Worm (Caenorhabditis elegans) whole organism, L1 larva: ENCODE results near the gene T04C12.33.
A peak's percentile ranks its signal among the peaks of the same experiment; 100 is the strongest.

Experiments
- C16A3.4 ChIP-seq: fragments of 150-350 bp; optimal IDR thresholded peaks from 2 replicates; lab custom pipeline; 2014; ENCODE audit warnings: missing biosample characterization, missing genetic modification characterization
- Y116A8C.19 ChIP-seq: sonication (generic microtip); optimal IDR thresholded peaks from 2 replicates; lab custom pipeline; 2016; ENCODE audit warnings: missing compliant biosample characterization, missing genetic modification characterization, borderline replicate concordance
- alr-1 ChIP-seq: fragments of 200-800 bp; sonication (Bioruptor generic); optimal IDR thresholded peaks from 2 replicates; lab custom pipeline; 2018; ENCODE audit warnings: borderline replicate concordance, mild to moderate bottlenecking, missing genetic modification characterization, missing compliant biosample characterization
- aly-2 ChIP-seq: fragments of 150-350 bp; optimal IDR thresholded peaks from 2 replicates; lab custom pipeline; 2014; ENCODE audit warnings: missing biosample characterization, missing genetic modification characterization
- ama-1 ChIP-seq: fragments of 150-350 bp; optimal IDR thresholded peaks from 2 replicates; lab custom pipeline; 2014
- blmp-1 ChIP-seq: fragments of 150-350 bp; optimal IDR thresholded peaks from 2 replicates; lab custom pipeline; 2014; ENCODE audit warnings: missing biosample characterization, missing genetic modification characterization
- ceh-63 ChIP-seq: fragments of 200-800 bp; sonication (Bioruptor generic); optimal IDR thresholded peaks from 2 replicates; lab custom pipeline; 2018; ENCODE audit warnings: mild to moderate bottlenecking, missing genetic modification characterization, missing compliant biosample characterization
- ceh-82 ChIP-seq, 3 experiments: fragments of 150-350 bp in 1 of 3; sonication (generic microtip) in 2 of 3; optimal IDR thresholded peaks; 2 replicates each; lab custom pipeline; 2014 to 2017; ENCODE audit warnings: missing biosample characterization in 3 of 3, missing genetic modification characterization in 3 of 3
- ceh-88 ChIP-seq: fragments of 200-800 bp; sonication (Bioruptor generic); IDR thresholded peaks from 2 replicates; pipeline ENCODE4 v1.3.6; 2022; ENCODE audit warnings: missing genetic modification characterization, missing compliant biosample characterization
- ces-1 ChIP-seq: fragments of 150-350 bp; optimal IDR thresholded peaks from 2 replicates; lab custom pipeline; 2014; ENCODE audit warnings: missing biosample characterization, missing genetic modification reagents, missing genetic modification characterization
- dpl-1 ChIP-seq, 3 experiments: fragments of 150-350 bp in 2 of 3; sonication (generic microtip) in 1 of 3; optimal IDR thresholded peaks; 2 replicates each; lab custom pipeline; 2014 to 2017; ENCODE audit warnings: missing biosample characterization in 3 of 3, missing genetic modification characterization in 3 of 3, missing genetic modification reagents in 3 of 3
- dsc-1 ChIP-seq: sonication (generic microtip); optimal IDR thresholded peaks from 2 replicates; lab custom pipeline; 2016; ENCODE audit warnings: mild to moderate bottlenecking, missing genetic modification characterization, missing compliant biosample characterization
- efl-1 ChIP-seq, 4 experiments: fragments of 150-350 bp; optimal IDR thresholded peaks in 3 of 4; peaks in 1 of 4; 1 replicate in 1 of 4; 2 replicates in 3 of 4; lab custom pipeline; 2014; ENCODE audit warnings: missing biosample characterization in 2 of 4, missing genetic modification characterization in 2 of 4, missing genetic modification reagents in 2 of 4
- elt-2 ChIP-seq: sonication (generic microtip); optimal IDR thresholded peaks from 2 replicates; lab custom pipeline; 2016; ENCODE audit warnings: missing genetic modification characterization, mild to moderate bottlenecking, inconsistent platforms, missing compliant biosample characterization, missing genetic modification reagents
- elt-3 ChIP-seq, 6 experiments: fragments of 150-350 bp in 1 of 6; sonication (generic microtip); optimal IDR thresholded peaks; 2 replicates each; lab custom pipeline; 2017 to 2018; ENCODE audit warnings: missing biosample characterization in 6 of 6, missing genetic modification characterization in 6 of 6, inconsistent platforms in 1 of 6
- fkh-10 ChIP-seq: sonication (generic microtip); optimal IDR thresholded peaks from 2 replicates; lab custom pipeline; 2017; ENCODE audit warnings: missing biosample characterization, missing genetic modification reagents, missing genetic modification characterization
- fos-1 ChIP-seq: fragments of 150-350 bp; optimal IDR thresholded peaks from 2 replicates; lab custom pipeline; 2014; ENCODE audit warnings: missing biosample characterization, missing genetic modification characterization
- grh-1 ChIP-seq: fragments of 200-800 bp; sonication (Bioruptor generic); IDR thresholded peaks from 2 replicates; pipeline ENCODE4 v1.3.6; 2022; ENCODE audit warnings: missing genetic modification reagents, missing genetic modification characterization, missing compliant biosample characterization
- hlh-17 ChIP-seq: fragments of 200-800 bp; sonication (Bioruptor generic); optimal IDR thresholded peaks from 2 replicates; lab custom pipeline; 2018; ENCODE audit warnings: missing genetic modification characterization, mild to moderate bottlenecking, missing compliant biosample characterization, moderate library complexity, borderline replicate concordance
- hlh-4 ChIP-seq: sonication (generic microtip); optimal IDR thresholded peaks from 2 replicates; lab custom pipeline; 2016; ENCODE audit warnings: mild to moderate bottlenecking, missing genetic modification characterization, missing compliant biosample characterization
- isw-1 ChIP-seq: fragments of 200-800 bp; sonication (Bioruptor generic); IDR thresholded peaks from 2 replicates; pipeline ENCODE4 v1.3.6; 2022; ENCODE audit warnings: missing genetic modification characterization, missing compliant biosample characterization
- jun-1 ChIP-seq: fragments of 150-350 bp; optimal IDR thresholded peaks from 2 replicates; lab custom pipeline; 2014; ENCODE audit warnings: missing biosample characterization, missing genetic modification reagents, missing genetic modification characterization
- lin-15B ChIP-seq: fragments of 150-350 bp; sonication (generic microtip); optimal IDR thresholded peaks from 3 replicates; lab custom pipeline; 2014; ENCODE audit warnings: missing biosample characterization, missing genetic modification characterization
- lin-35 ChIP-seq, 2 experiments: fragments of 150-350 bp; optimal IDR thresholded peaks; 2 replicates each; lab custom pipeline; 2014; ENCODE audit warnings: missing biosample characterization in 2 of 2, missing genetic modification characterization in 2 of 2, missing genetic modification reagents in 2 of 2
- lin-39 ChIP-seq: fragments of 150-350 bp; optimal IDR thresholded peaks from 2 replicates; lab custom pipeline; 2014; ENCODE audit warnings: missing biosample characterization, missing genetic modification reagents, missing genetic modification characterization
- lir-3 ChIP-seq: sonication (generic microtip); optimal IDR thresholded peaks from 2 replicates; lab custom pipeline; 2016; ENCODE audit warnings: mild to moderate bottlenecking, missing genetic modification characterization, moderate library complexity, missing compliant biosample characterization; ENCODE audit not compliant: poor library complexity
- lsy-2 ChIP-seq, 2 experiments: fragments of 150-350 bp; optimal IDR thresholded peaks; 2 replicates each; lab custom pipeline; 2014; ENCODE audit warnings: missing biosample characterization in 2 of 2, missing genetic modification characterization in 2 of 2
- mdl-1 ChIP-seq, 2 experiments: fragments of 150-350 bp; optimal IDR thresholded peaks; 2 replicates each; lab custom pipeline; 2014 to 2017; ENCODE audit warnings: missing biosample characterization in 2 of 2, missing genetic modification characterization in 2 of 2, inconsistent platforms in 1 of 2
- mef-2 ChIP-seq: fragments of 150-350 bp; optimal IDR thresholded peaks from 2 replicates; lab custom pipeline; 2014; ENCODE audit warnings: missing biosample characterization, missing genetic modification characterization
- nhr-11 ChIP-seq: fragments of 150-350 bp; optimal IDR thresholded peaks from 2 replicates; lab custom pipeline; 2014; ENCODE audit warnings: missing biosample characterization, missing genetic modification characterization
- nhr-12 ChIP-seq: sonication (generic microtip); optimal IDR thresholded peaks from 2 replicates; lab custom pipeline; 2017; ENCODE audit warnings: missing biosample characterization, missing genetic modification characterization
- nhr-19 ChIP-seq: fragments of 200-800 bp; sonication (Bioruptor generic); conservative IDR thresholded peaks from 2 replicates; pipeline ENCODE4 v1.3.6; 2022; ENCODE audit warnings: missing genetic modification characterization, missing compliant biosample characterization
- nhr-28 ChIP-seq: fragments of 150-350 bp; optimal IDR thresholded peaks from 2 replicates; lab custom pipeline; 2014; ENCODE audit warnings: missing biosample characterization, missing genetic modification characterization
- nhr-47 ChIP-seq: sonication (generic microtip); optimal IDR thresholded peaks from 2 replicates; lab custom pipeline; 2016; ENCODE audit warnings: mild to moderate bottlenecking, missing genetic modification characterization, moderate library complexity, missing compliant biosample characterization
- nhr-71 ChIP-seq: sonication (generic microtip); optimal IDR thresholded peaks from 2 replicates; lab custom pipeline; 2016; ENCODE audit warnings: mild to moderate bottlenecking, missing genetic modification characterization, moderate library complexity, missing compliant biosample characterization
- nhr-76 ChIP-seq: sonication (generic microtip); optimal IDR thresholded peaks from 2 replicates; lab custom pipeline; 2017; ENCODE audit warnings: missing biosample characterization, missing genetic modification characterization
- nhr-77 ChIP-seq: fragments of 150-350 bp; optimal IDR thresholded peaks from 2 replicates; lab custom pipeline; 2014; ENCODE audit warnings: missing biosample characterization, missing genetic modification characterization
- pqm-1 ChIP-seq: sonication (generic microtip); optimal IDR thresholded peaks from 3 replicates; lab custom pipeline; 2017; ENCODE audit warnings: missing biosample characterization, missing genetic modification characterization
- rnt-1 ChIP-seq: sonication (generic microtip); optimal IDR thresholded peaks from 2 replicates; lab custom pipeline; 2016; ENCODE audit warnings: mild to moderate bottlenecking, missing genetic modification characterization, moderate library complexity, missing compliant biosample characterization
- skn-1 ChIP-seq: fragments of 150-350 bp; optimal IDR thresholded peaks from 2 replicates; lab custom pipeline; 2014; ENCODE audit warnings: missing biosample characterization, missing genetic modification characterization
- snpc-4 ChIP-seq: fragments of 150-350 bp; optimal IDR thresholded peaks from 2 replicates; lab custom pipeline; 2014; ENCODE audit warnings: missing biosample characterization, missing genetic modification characterization
- snu-23 ChIP-seq: sonication (generic microtip); optimal IDR thresholded peaks from 2 replicates; lab custom pipeline; 2016; ENCODE audit warnings: missing genetic modification characterization, missing compliant biosample characterization
- sox-4 ChIP-seq: sonication (generic microtip); optimal IDR thresholded peaks from 2 replicates; lab custom pipeline; 2016; ENCODE audit warnings: missing genetic modification characterization, missing compliant biosample characterization
- sptf-1 ChIP-seq: fragments of 150-350 bp; optimal IDR thresholded peaks from 2 replicates; lab custom pipeline; 2014; ENCODE audit warnings: missing biosample characterization, missing genetic modification characterization
- sup-37 ChIP-seq: fragments of 200-800 bp; sonication (Bioruptor generic); optimal IDR thresholded peaks from 2 replicates; lab custom pipeline; 2018; ENCODE audit warnings: mild to moderate bottlenecking, missing genetic modification characterization, missing compliant biosample characterization
- unc-30 ChIP-seq: sonication (generic microtip); optimal IDR thresholded peaks from 2 replicates; lab custom pipeline; 2017; ENCODE audit warnings: missing biosample characterization, missing genetic modification characterization
- zag-1 ChIP-seq: fragments of 150-350 bp; optimal IDR thresholded peaks from 2 replicates; lab custom pipeline; 2014; ENCODE audit warnings: missing biosample characterization, missing genetic modification characterization
- ztf-11 ChIP-seq, 2 experiments: sonication (generic microtip); optimal IDR thresholded peaks; 2 replicates each; lab custom pipeline; 2016 to 2017; ENCODE audit warnings: missing genetic modification characterization in 2 of 2, missing biosample characterization in 1 of 2, missing compliant biosample characterization in 1 of 2

Gene T04C12.33

ce11 chrV:11034748-11035147, 17.3 kb upstream of the T04C12.33 start, which contains the start of gene pptr-2 (continued):
- TF ChIP-seq rnt-1 (peak; percentile 60), nhr-28 (tag; lab: Kevin White, UChicago) (no peak), nhr-71 (peak; percentile 64), ceh-63 (GFP tag; lab: Kevin White, UChicago) (no peak), aly-2 (tag; lab: Kevin White, UChicago) (no peak), lin-39 (no peak), lsy-2 (tag; optimal IDR thresholded peaks at IDR 0.05; lab: Kevin White, UChicago) (peak in 1 of 2 experiments; percentile 1), sox-4 (tag; lab: Kevin White, UChicago) (no peak), snpc-4 (tag; lab: Kevin White, UChicago) (no peak)

- TF ChIP-seq lin-15B (tag; lab: Kevin White, UChicago) (peak; percentile 43), ceh-82 (tag; optimal IDR thresholded peaks at IDR 0.05; lab: Kevin White, UChicago) (peak; percentile 32 to 64 (median 59)), mef-2 (no peak), snu-23 (GFP tag; lab: Kevin White, UChicago) (peak; percentile 91), fos-1 (tag; lab: Kevin White, UChicago) (peak; percentile 60), ces-1 (GFP tag; lab: Kevin White, UChicago) (no peak), lsy-2 (tag; optimal IDR thresholded peaks at IDR 0.05; lab: Kevin White, UChicago) (peak; percentile 73 to 91), sup-37 (GFP tag; lab: Kevin White, UChicago) (no peak), efl-1 (optimal IDR thresholded peaks at IDR 0.05; lab: Kevin White, UChicago) (peak; percentile 78 to 84), efl-1 (GFP tag; optimal IDR thresholded peaks at IDR 0.05 in 1 of 2; lab: Kevin White, UChicago) (peak; percentile 69 to 96), nhr-11 (tag; lab: Kevin White, UChicago) (no peak), rnt-1 (peak; percentile 88), nhr-12 (tag; lab: Kevin White, UChicago) (no peak), ceh-63 (GFP tag; lab: Kevin White, UChicago) (peak; percentile 87), blmp-1 (tag; lab: Kevin White, UChicago) (peak; percentile 75), elt-2 (tag; lab: Kevin White, UChicago) (peak; percentile 58), isw-1 (GFP tag; lab: Robert Waterston, UW) (peak; percentile 87), grh-1 (GFP tag; lab: Robert Waterston, UW) (peak; percentile 31; the same call in 1 of the 2 replicates), hlh-4 (tag; lab: Kevin White, UChicago) (peak; percentile 39), lin-35 (GFP tag; optimal IDR thresholded peaks at IDR 0.05; lab: Kevin White, UChicago) (peak; percentile 74 to 89), nhr-76 (no peak), sox-4 (tag; lab: Kevin White, UChicago) (peak; percentile 74), ztf-11 (tag; optimal IDR thresholded peaks at IDR 0.05; lab: Kevin White, UChicago) (peak in 1 of 2 experiments; percentile 88), Y116A8C.19 (tag; lab: Kevin White, UChicago) (no peak), dpl-1 (GFP tag; optimal IDR thresholded peaks at IDR 0.05; lab: Kevin White, UChicago) (peak; percentile 61 to 77 (median 68)), ceh-88 (GFP tag; lab: Robert Waterston, UW) (peak; percentile 85), hlh-17 (GFP tag; lab: Kevin White, UChicago) (no peak), jun-1 (no peak), sptf-1 (tag; lab: Kevin White, UChicago) (no peak), dsc-1 (tag; lab: Kevin White, UChicago) (peak; percentile 85), lir-3 (tag; lab: Kevin White, UChicago) (peak; percentile 90), unc-30 (tag; lab: Kevin White, UChicago) (no peak), elt-3 (tag; optimal IDR thresholded peaks at IDR 0.05; lab: Kevin White, UChicago) (peak in 2 of 6 experiments; percentile 2 to 41), zag-1 (peak; percentile 31), C16A3.4 (peak; percentile 96), nhr-77 (tag; lab: Kevin White, UChicago) (peak; percentile 90), nhr-47 (tag; lab: Kevin White, UChicago) (peak; percentile 90), alr-1 (tag; lab: Kevin White, UChicago) (no peak), nhr-19 (peak; percentile 80), pqm-1 (tag; lab: Kevin White, UChicago) (no peak), ama-1 (lab: Kevin White, UChicago) (no peak), nhr-71 (peak; percentile 93), mdl-1 (tag; optimal IDR thresholded peaks at IDR 0.05; lab: Kevin White, UChicago) (peak in 1 of 2 experiments; percentile 18), aly-2 (tag; lab: Kevin White, UChicago) (peak; percentile 53), fkh-10 (GFP tag; lab: Kevin White, UChicago) (peak; percentile 34), skn-1 (tag; lab: Kevin White, UChicago) (peak; percentile 38)
Observed at ce11 chrV:11039379-11039954, 12.6 kb upstream of the T04C12.33 start, which contains the start of gene pak-2. TSS of gene pak-2 (minus strand) at chrV:11039429.
